Fruit fly (Drosophila melanogaster): ENCODE data around the gene CG4849.

CG4849 gene

dm6 chr3R:27988647-27989430, 25.6 kb downstream of the CG4849 start (continued):
- TF ChIP-seq CG17568 (GFP tag; optimal IDR thresholded peaks at IDR 0.05) = no peak
- no peak for TF ChIP-seq Rx (GFP tag; IDR thresholded peaks at IDR 0.05)
- no peak for TF ChIP-seq CG12071 (GFP tag; optimal IDR thresholded peaks at IDR 0.05)
- TF ChIP-seq Awh (GFP tag; IDR thresholded peaks at IDR 0.05) = no peak
- no peak for TF ChIP-seq Lhr (GFP tag; optimal IDR thresholded peaks at IDR 0.05)
- no peak for TF ChIP-seq CG6654 (GFP tag; optimal IDR thresholded peaks at IDR 0.05)
- no peak for TF ChIP-seq ro (GFP tag; IDR thresholded peaks at IDR 0.05)
- no peak for TF ChIP-seq trem (tag; optimal IDR thresholded peaks at IDR 0.05)
- TF ChIP-seq nau (GFP tag; optimal IDR thresholded peaks at IDR 0.05) = no peak
- TF ChIP-seq CG8290 (GFP tag; optimal IDR thresholded peaks at IDR 0.05) = no peak
- peak in 1 of 2 experiments; percentile 51 for TF ChIP-seq CG8290 (tag; optimal IDR thresholded peaks at IDR 0.05)
- peak; percentile 84 for TF ChIP-seq slbo (GFP tag; IDR thresholded peaks at IDR 0.05)
- peak; percentile 24 for TF ChIP-seq CG8924 (tag; optimal IDR thresholded peaks at IDR 0.05)
- TF ChIP-seq Hmx (GFP tag; optimal IDR thresholded peaks at IDR 0.05) = no peak
- no peak for TF ChIP-seq crc (GFP tag; optimal IDR thresholded peaks at IDR 0.05)
- TF ChIP-seq Dip2 (GFP tag; IDR thresholded peaks at IDR 0.05) = no peak
- TF ChIP-seq CG31388 (GFP tag; optimal IDR thresholded peaks at IDR 0.05) = no peak
- TF ChIP-seq CG32532 (GFP tag; IDR thresholded peaks at IDR 0.05) = peak; percentile 71
- no peak; the same call in 1 of the 2 replicates for TF ChIP-seq Scr (GFP tag; IDR thresholded peaks at IDR 0.05; ENCODE audit: partially characterized antibody)
- no peak for TF ChIP-seq tap (tag; optimal IDR thresholded peaks at IDR 0.05)
- no peak for TF ChIP-seq CrebB (tag; optimal IDR thresholded peaks at IDR 0.05)
- no peak for TF ChIP-seq CG31365 (tag; optimal IDR thresholded peaks at IDR 0.05)
- no peak for TF ChIP-seq Hmr (GFP tag; optimal IDR thresholded peaks at IDR 0.05)
- TF ChIP-seq CG8089 (GFP tag; optimal IDR thresholded peaks at IDR 0.05) = no peak
- peak; percentile 44; the same call in 2 of the 3 replicates for TF ChIP-seq CG34422 (GFP tag; IDR thresholded peaks at IDR 0.05)
- no peak for TF ChIP-seq lov (optimal IDR thresholded peaks at IDR 0.05)
- TF ChIP-seq lov (GFP tag; IDR thresholded peaks at IDR 0.05) = 0 out of 3 replicates have a peak, but pooled peaks have one; percentile 32
- TF ChIP-seq insv (GFP tag; optimal IDR thresholded peaks at IDR 0.05) = no peak
- TF ChIP-seq maf-S (GFP tag; optimal IDR thresholded peaks at IDR 0.05) = no peak
- no peak for TF ChIP-seq Eip74EF (GFP tag; optimal IDR thresholded peaks at IDR 0.05)
- TF ChIP-seq Dbx (GFP tag; IDR thresholded peaks at IDR 0.05) = peak; percentile 61; the same call in 1 of the 3 replicates
- TF ChIP-seq PHDP (tag; optimal IDR thresholded peaks at IDR 0.05) = peak; percentile 15
- no peak for TF ChIP-seq aop (GFP tag; IDR thresholded peaks at IDR 0.05)
- TF ChIP-seq Hr51 (GFP tag; optimal IDR thresholded peaks at IDR 0.05) = peak in 1 of 2 experiments; percentile 36
- TF ChIP-seq Hr39 (optimal IDR thresholded peaks at IDR 0.05) = no peak
- peak; percentile 20 for TF ChIP-seq CG12391 (tag; optimal IDR thresholded peaks at IDR 0.05)
- no peak for TF ChIP-seq Sry-δ (GFP tag; optimal IDR thresholded peaks at IDR 0.05)
- TF ChIP-seq CG10431 (GFP tag; optimal IDR thresholded peaks at IDR 0.05) = no peak
- TF ChIP-seq CG17912 (GFP tag; optimal IDR thresholded peaks at IDR 0.05) = no peak
- TF ChIP-seq CG11398 (GFP tag; optimal IDR thresholded peaks at IDR 0.05) = no peak
- TF ChIP-seq ac (GFP tag; optimal IDR thresholded peaks at IDR 0.05) = no peak
- TF ChIP-seq CG6765 (GFP tag; optimal IDR thresholded peaks at IDR 0.05) = no peak
- TF ChIP-seq CG15269 (tag; optimal IDR thresholded peaks at IDR 0.05) = peak; percentile 7
- TF ChIP-seq CG16863 (GFP tag; optimal IDR thresholded peaks at IDR 0.05) = no peak
- TF ChIP-seq amos (GFP tag; IDR thresholded peaks at IDR 0.05; ENCODE audit: partially characterized antibody) = no peak
- TF ChIP-seq Aef1 (GFP tag; IDR thresholded peaks at IDR 0.05) = peak; percentile 29; the same call in 1 of the 3 replicates
- no peak for TF ChIP-seq sim (GFP tag; IDR thresholded peaks at IDR 0.05)
- TF ChIP-seq Ada2b (GFP tag; IDR thresholded peaks at IDR 0.05) = no peak; the same call in 1 of the 2 replicates
- TF ChIP-seq CG14965 (GFP tag; optimal IDR thresholded peaks at IDR 0.05; ENCODE audit: borderline replicate concordance) = no peak
- TF ChIP-seq Meics (GFP tag; optimal IDR thresholded peaks at IDR 0.05) = peak; percentile 51
